Fruit fly (Drosophila melanogaster) whole organism, embryonic: Measurements from ENCODE around the gene pod1.
A peak's percentile ranks its signal among the peaks of the same experiment; 100 is the strongest.

ENCODE experiments used
- B-H2 ChIP-seq: fragments of 200-800 bp; sonication (Bioruptor generic); optimal IDR thresholded peaks from 2 replicates; lab custom pipeline; 2018; ENCODE audit warnings: missing biosample characterization, mild to moderate bottlenecking, missing genetic modification characterization
- CG10147 ChIP-seq: fragments of 200-800 bp; sonication (Bioruptor generic); optimal IDR thresholded peaks from 2 replicates; lab custom pipeline; 2019; ENCODE audit warnings: missing biosample characterization, mild to moderate bottlenecking, missing genetic modification characterization, moderate library complexity
- CG10366 ChIP-seq: fragments of 200-800 bp; sonication (Bioruptor generic); IDR thresholded peaks from 2 replicates; pipeline ENCODE4 v1.3.6; 2022; ENCODE audit warnings: missing biosample characterization, missing genetic modification characterization
- CG11398 ChIP-seq: fragments of 200-800 bp; sonication (Bioruptor generic); optimal IDR thresholded peaks from 2 replicates; lab custom pipeline; 2016; ENCODE audit warnings: missing biosample characterization, missing genetic modification characterization
- CG11723 ChIP-seq: fragments of 200-800 bp; sonication (Bioruptor generic); optimal IDR thresholded peaks from 2 replicates; lab custom pipeline; 2017; ENCODE audit warnings: missing biosample characterization, mild to moderate bottlenecking, missing genetic modification characterization
- CG12769 ChIP-seq: fragments of 200-800 bp; sonication (Bioruptor generic); optimal IDR thresholded peaks from 2 replicates; lab custom pipeline; 2019; ENCODE audit warnings: missing biosample characterization, mild to moderate bottlenecking, missing genetic modification characterization, moderate library complexity
- CG13624 ChIP-seq: fragments of 200-800 bp; sonication (Bioruptor generic); optimal IDR thresholded peaks from 2 replicates; lab custom pipeline; 2016; ENCODE audit warnings: missing biosample characterization, missing genetic modification characterization
- CG15269 ChIP-seq: fragments of 200-800 bp; sonication (Bioruptor generic); optimal IDR thresholded peaks from 2 replicates; lab custom pipeline; 2018; ENCODE audit warnings: missing biosample characterization, mild to moderate bottlenecking, missing genetic modification characterization, moderate library complexity
- CG16813 ChIP-seq: fragments of 200-800 bp; sonication (Bioruptor generic); IDR thresholded peaks from 3 replicates; pipeline ENCODE4 v1.3.6; 2022; ENCODE audit warnings: missing biosample characterization, missing genetic modification characterization; ENCODE audit not compliant: partially characterized antibody
- CG17802 ChIP-seq: fragments of 200-800 bp; sonication (Bioruptor generic); optimal IDR thresholded peaks from 2 replicates; lab custom pipeline; 2018; ENCODE audit warnings: missing biosample characterization, mild to moderate bottlenecking, missing genetic modification characterization, moderate library complexity
- CG2120 ChIP-seq: fragments of 200-800 bp; sonication (Bioruptor generic); optimal IDR thresholded peaks from 3 replicates; lab custom pipeline; 2016; ENCODE audit warnings: missing biosample characterization, missing genetic modification characterization
- CG4820 ChIP-seq: fragments of 200-800 bp; sonication (Bioruptor generic); optimal IDR thresholded peaks from 3 replicates; lab custom pipeline; 2016; ENCODE audit warnings: missing biosample characterization, missing genetic modification characterization
- CG4854 ChIP-seq: fragments of 200-800 bp; sonication (Bioruptor generic); optimal IDR thresholded peaks from 2 replicates; lab custom pipeline; 2016; ENCODE audit warnings: missing biosample characterization, missing genetic modification characterization, inconsistent platforms
- CG5953 ChIP-seq: fragments of 200-800 bp; sonication (Bioruptor generic); IDR thresholded peaks from 2 replicates; pipeline ENCODE4 v1.3.6; 2022; ENCODE audit warnings: missing biosample characterization, missing genetic modification characterization
- CG6254 ChIP-seq: fragments of 200-800 bp; sonication (Bioruptor generic); optimal IDR thresholded peaks from 3 replicates; lab custom pipeline; 2017; ENCODE audit warnings: mild to moderate bottlenecking, missing biosample characterization, missing genetic modification reagents, missing genetic modification characterization
- CG6813 ChIP-seq: fragments of 200-800 bp; sonication (Bioruptor generic); optimal IDR thresholded peaks from 2 replicates; lab custom pipeline; 2017; ENCODE audit warnings: missing biosample characterization, missing genetic modification characterization, mild to moderate bottlenecking, moderate library complexity, missing genetic modification reagents
- CG7357 ChIP-seq: fragments of 200-800 bp; sonication (Bioruptor generic); IDR thresholded peaks from 3 replicates; pipeline ENCODE4 v1.3.6; 2022; ENCODE audit warnings: missing biosample characterization, missing genetic modification characterization
- CG7963 ChIP-seq: fragments of 200-800 bp; sonication (Bioruptor generic); IDR thresholded peaks from 3 replicates; pipeline ENCODE4 v1.3.6; 2022; ENCODE audit warnings: missing biosample characterization, missing genetic modification characterization; ENCODE audit not compliant: partially characterized antibody
- CG9817 ChIP-seq: fragments of 200-800 bp; sonication (Bioruptor generic); optimal IDR thresholded peaks from 2 replicates; lab custom pipeline; 2018; ENCODE audit warnings: missing biosample characterization, mild to moderate bottlenecking, missing genetic modification characterization, moderate library complexity
- CHES-1-like ChIP-seq: fragments of 200-800 bp; sonication (Bioruptor generic); optimal IDR thresholded peaks from 2 replicates; lab custom pipeline; 2016; ENCODE audit warnings: missing biosample characterization, missing genetic modification characterization
- Dbx ChIP-seq: fragments of 200-800 bp; sonication (Bioruptor generic); IDR thresholded peaks from 3 replicates; pipeline ENCODE4 v1.3.6; 2022; ENCODE audit warnings: missing biosample characterization, missing genetic modification characterization
- Dek ChIP-seq: fragments of 200-800 bp; sonication (Bioruptor generic); optimal IDR thresholded peaks from 3 replicates; lab custom pipeline; 2019; ENCODE audit warnings: missing biosample characterization, mild to moderate bottlenecking, missing genetic modification characterization, moderate library complexity
- Drgx ChIP-seq: fragments of 200-800 bp; sonication (Bioruptor generic); IDR thresholded peaks from 2 replicates; pipeline ENCODE4 v1.3.6; 2022; ENCODE audit warnings: missing biosample characterization, missing genetic modification characterization
- E2f2 ChIP-seq: fragments of 200-800 bp; sonication (Bioruptor generic); IDR thresholded peaks from 2 replicates; pipeline ENCODE4 v1.3.6; 2022; ENCODE audit warnings: missing biosample characterization, missing genetic modification characterization
- Fer3 ChIP-seq: fragments of 200-800 bp; sonication (Bioruptor generic); optimal IDR thresholded peaks from 2 replicates; lab custom pipeline; 2018; ENCODE audit warnings: missing biosample characterization, mild to moderate bottlenecking, missing genetic modification characterization, moderate library complexity
- GATAe ChIP-seq: fragments of 200-800 bp; sonication (Bioruptor generic); conservative IDR thresholded peaks from 2 replicates; pipeline ENCODE4 v1.3.6; 2022; ENCODE audit warnings: missing biosample characterization, missing genetic modification characterization
- Mes4 ChIP-seq: fragments of 200-800 bp; sonication (Bioruptor generic); optimal IDR thresholded peaks from 2 replicates; lab custom pipeline; 2016; ENCODE audit warnings: missing biosample characterization, missing genetic modification characterization
- Nf-YB ChIP-seq: fragments of 200-800 bp; sonication (Bioruptor generic); optimal IDR thresholded peaks from 3 replicates; lab custom pipeline; 2019; ENCODE audit warnings: missing biosample characterization, mild to moderate bottlenecking, missing genetic modification characterization, moderate library complexity
- Ravus ChIP-seq: fragments of 200-800 bp; sonication (Bioruptor generic); IDR thresholded peaks from 2 replicates; pipeline ENCODE4 v1.3.6; 2022; ENCODE audit warnings: missing biosample characterization, missing genetic modification characterization
- Tbp ChIP-seq: fragments of >200 bp; optimal IDR thresholded peaks from 2 replicates; lab custom pipeline; 2018; ENCODE audit warnings: missing biosample characterization, missing genetic modification characterization
- Usf ChIP-seq: fragments of 200-800 bp; sonication (Bioruptor generic); optimal IDR thresholded peaks from 2 replicates; lab custom pipeline; 2017; ENCODE audit warnings: missing genotype, missing biosample characterization, missing genetic modification characterization
- crp ChIP-seq, 2 experiments: fragments of 200-800 bp; sonication (Bioruptor generic); optimal IDR thresholded peaks; 2 replicates in 1 of 2; 3 replicates in 1 of 2; lab custom pipeline; 2017; ENCODE audit warnings: missing biosample characterization in 2 of 2, missing genetic modification characterization in 2 of 2, mild to moderate bottlenecking in 1 of 2, moderate library complexity in 1 of 2
- disco-r ChIP-seq: fragments of 200-800 bp; sonication (Bioruptor generic); optimal IDR thresholded peaks from 2 replicates; lab custom pipeline; 2016; ENCODE audit warnings: missing biosample characterization, missing genetic modification characterization
- exex ChIP-seq: fragments of 200-800 bp; sonication (Bioruptor generic); optimal IDR thresholded peaks from 4 replicates; lab custom pipeline; 2018; ENCODE audit warnings: missing biosample characterization, mild to moderate bottlenecking, missing genetic modification characterization, moderate library complexity
- gcm ChIP-seq: fragments of 200-800 bp; sonication (Bioruptor generic); optimal IDR thresholded peaks from 2 replicates; lab custom pipeline; 2019; ENCODE audit warnings: missing biosample characterization, mild to moderate bottlenecking, missing genetic modification characterization, moderate library complexity
- gfzf ChIP-seq: fragments of 200-800 bp; sonication (Bioruptor generic); optimal IDR thresholded peaks from 2 replicates; lab custom pipeline; 2016; ENCODE audit warnings: missing biosample characterization, mild to moderate bottlenecking, missing genetic modification characterization, moderate library complexity
- gsb-n ChIP-seq: fragments of 200-800 bp; sonication (Bioruptor generic); optimal IDR thresholded peaks from 3 replicates; lab custom pipeline; 2018; ENCODE audit warnings: missing biosample characterization, mild to moderate bottlenecking, missing genetic modification characterization
- inv ChIP-seq: fragments of 200-800 bp; sonication (Bioruptor generic); IDR thresholded peaks from 2 replicates; pipeline ENCODE4 v1.3.6; 2022; ENCODE audit warnings: missing biosample characterization, missing genetic modification characterization; ENCODE audit not compliant: partially characterized antibody
- luna ChIP-seq: fragments of 200-800 bp; sonication (Bioruptor generic); optimal IDR thresholded peaks from 2 replicates; lab custom pipeline; 2016; ENCODE audit warnings: missing biosample characterization, missing genetic modification characterization
- mld ChIP-seq: fragments of 200-800 bp; sonication (Bioruptor generic); IDR thresholded peaks from 3 replicates; pipeline ENCODE4 v1.3.6; 2022; ENCODE audit warnings: missing biosample characterization, missing genetic modification characterization; ENCODE audit not compliant: partially characterized antibody
- nerfin-2 ChIP-seq: fragments of 200-800 bp; sonication (Bioruptor generic); IDR thresholded peaks from 2 replicates; pipeline ENCODE4 v1.3.6; 2022; ENCODE audit warnings: missing biosample characterization, missing genetic modification characterization; ENCODE audit not compliant: partially characterized antibody
- oc ChIP-seq: fragments of 200-800 bp; sonication (Bioruptor generic); optimal IDR thresholded peaks from 2 replicates; lab custom pipeline; 2018; ENCODE audit warnings: missing biosample characterization, mild to moderate bottlenecking, missing genetic modification characterization, moderate library complexity
- org-1 ChIP-seq: fragments of 200-800 bp; sonication (Bioruptor generic); optimal IDR thresholded peaks from 2 replicates; lab custom pipeline; 2017; ENCODE audit warnings: missing biosample characterization, missing genetic modification characterization
- pho ChIP-seq: fragments of 200-800 bp; sonication (Bioruptor generic); optimal IDR thresholded peaks from 2 replicates; lab custom pipeline; 2016; ENCODE audit warnings: missing biosample characterization, missing genetic modification characterization
- phol ChIP-seq: fragments of 200-800 bp; sonication (Bioruptor generic); optimal IDR thresholded peaks from 3 replicates; lab custom pipeline; 2018; ENCODE audit warnings: missing biosample characterization, mild to moderate bottlenecking, missing genetic modification characterization, moderate library complexity
- pros ChIP-seq: fragments of 200-800 bp; sonication (Bioruptor generic); optimal IDR thresholded peaks from 3 replicates; lab custom pipeline; 2019; ENCODE audit warnings: missing biosample characterization, mild to moderate bottlenecking, missing genetic modification characterization, moderate library complexity
- psq ChIP-seq: fragments of 200-800 bp; sonication (Bioruptor generic); optimal IDR thresholded peaks from 2 replicates; lab custom pipeline; 2017; ENCODE audit warnings: missing biosample characterization, missing genetic modification characterization
- tll ChIP-seq, 2 experiments: fragments of 200-800 bp in 1 of 2; fragments of >200 bp in 1 of 2; sonication (Bioruptor generic) in 1 of 2; optimal IDR thresholded peaks; 2 replicates each; lab custom pipeline; 2017 to 2019; ENCODE audit warnings: missing biosample characterization in 2 of 2, missing genetic modification characterization in 2 of 2, mild to moderate bottlenecking in 1 of 2, moderate library complexity in 1 of 2
- twi ChIP-seq: fragments of 200-800 bp; optimal IDR thresholded peaks from 2 replicates; lab custom pipeline; 2019; ENCODE audit warnings: missing biosample characterization, mild to moderate bottlenecking, missing genetic modification characterization, moderate library complexity
- wor ChIP-seq: fragments of 200-800 bp; sonication (Bioruptor generic); IDR thresholded peaks from 2 replicates; pipeline ENCODE4 v1.3.6; 2022; ENCODE audit warnings: missing biosample characterization, missing genetic modification characterization

The pod1 gene

dm6 chrX:6820703-6821102, 17.2 kb downstream of the pod1 start, which contains the start of the genes Nf-YC and xit (continued):
- TF ChIP-seq gcm (GFP tag; lab: Kevin White, UChicago) (no peak), Nf-YB (GFP tag; lab: Kevin White, UChicago) (no peak), CG10147 (GFP tag; lab: Kevin White, UChicago) (no peak), CG12769 (tag; lab: Kevin White, UChicago) (no peak), CG2120 (GFP tag; lab: Kevin White, UChicago) (peak; percentile 54), oc (tag; lab: Kevin White, UChicago) (no peak), GATAe (no peak; the same call in 1 of the 2 replicates), Dek (no peak), nerfin-2 (GFP tag; lab: Robert Waterston, UW) (peak; percentile 39; the same call in 1 of the 2 replicates), B-H2 (GFP tag; lab: Kevin White, UChicago) (no peak), CG11398 (GFP tag; lab: Kevin White, UChicago) (no peak), CG16813 (GFP tag; lab: Robert Waterston, UW) (peak; percentile 64), Tbp (GFP tag; lab: Kevin White, UChicago) (no peak), CG6254 (GFP tag; lab: Kevin White, UChicago) (no peak), E2f2 (GFP tag; lab: Robert Waterston, UW) (peak; percentile 71), twi (tag; lab: Kevin White, UChicago) (no peak), CG15269 (tag; lab: Kevin White, UChicago) (no peak), org-1 (no peak), CG7963 (0 out of 3 replicates have a peak, but pooled peaks have one; percentile 22), Dbx (GFP tag; lab: Robert Waterston, UW) (no peak; the same call in 2 of the 3 replicates), inv (peak; percentile 45; the same call in 1 of the 2 replicates), pho (GFP tag; lab: Kevin White, UChicago) (no peak), Fer3 (no peak), CHES-1-like (GFP tag; lab: Kevin White, UChicago) (peak; percentile 50), CG5953 (GFP tag; lab: Robert Waterston, UW) (no peak), mld (GFP tag; lab: Robert Waterston, UW) (no peak), CG10366 (no peak), CG4820 (GFP tag; lab: Kevin White, UChicago) (no peak), disco-r (GFP tag; lab: Kevin White, UChicago) (no peak), CG11723 (GFP tag; lab: Kevin White, UChicago) (no peak), luna (GFP tag; lab: Kevin White, UChicago) (no peak), phol (tag; lab: Kevin White, UChicago) (peak; percentile 19), crp (GFP tag; optimal IDR thresholded peaks at IDR 0.05; lab: Kevin White, UChicago) (peak in 1 of 2 experiments; percentile 69), Mes4 (GFP tag; lab: Kevin White, UChicago) (no peak), CG7357 (GFP tag; lab: Robert Waterston, UW) (no peak), CG13624 (GFP tag; lab: Kevin White, UChicago) (peak; percentile 39), Drgx (GFP tag; lab: Robert Waterston, UW) (no peak), CG4854 (GFP tag; lab: Kevin White, UChicago) (no peak), gsb-n (no peak), Ravus (GFP tag; lab: Robert Waterston, UW) (no peak), CG17802 (tag; lab: Kevin White, UChicago) (peak; percentile 92), CG9817 (tag; lab: Kevin White, UChicago) (no peak), wor (no peak), Usf (GFP tag; lab: Kevin White, UChicago) (no peak), pros (GFP tag; lab: Kevin White, UChicago) (no peak), gfzf (GFP tag; lab: Kevin White, UChicago) (peak; percentile 80), exex (no peak), tll (GFP tag; optimal IDR thresholded peaks at IDR 0.05; lab: Kevin White, UChicago) (no peak), CG6813 (GFP tag; lab: Kevin White, UChicago) (no peak), psq (GFP tag; lab: Kevin White, UChicago) (no peak)
